Fruit fly (Drosophila melanogaster): ENCODE measurements around the gene CG5245.

DNA sequence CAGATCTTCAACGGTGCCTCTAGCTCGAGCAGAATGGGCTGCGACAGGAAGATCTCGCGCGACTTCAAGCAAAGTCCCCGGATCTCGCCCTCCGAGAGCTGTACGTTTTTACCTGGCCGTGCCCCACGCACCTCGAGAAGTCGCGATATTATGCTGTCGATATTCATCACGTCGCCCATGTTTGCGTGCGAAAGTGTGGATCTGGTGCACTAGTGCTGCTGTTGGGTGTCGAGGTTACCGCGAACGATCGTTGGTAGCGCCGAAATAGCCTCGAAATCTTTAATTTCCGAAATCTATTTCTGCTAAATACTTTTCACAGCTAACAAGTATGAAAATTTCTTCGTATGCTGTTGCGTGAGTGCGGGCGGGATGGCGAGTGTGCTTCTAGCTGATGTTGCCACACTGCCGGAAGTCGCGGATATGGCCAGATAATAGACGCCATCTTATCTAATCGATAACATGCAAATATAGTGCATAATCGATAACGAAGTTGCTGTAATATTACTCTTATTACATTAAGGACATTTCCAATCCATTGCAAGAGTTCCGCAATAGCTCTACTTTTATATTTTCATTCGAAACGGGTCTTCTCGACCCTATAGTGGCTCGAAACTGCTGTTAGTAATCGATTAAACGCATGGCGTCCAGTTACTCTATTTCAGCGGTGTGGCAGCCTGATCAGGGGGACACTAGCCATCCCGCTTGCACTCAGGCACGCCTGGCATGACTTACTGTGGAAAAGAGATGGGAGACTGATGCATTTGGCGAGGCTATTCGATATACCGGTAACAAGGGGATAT is 3.6 kb upstream of the CG5245 start, which contains the start of gene Pp1-87B:
- TF ChIP-seq CG8478 (optimal IDR thresholded peaks at IDR 0.05) = no peak
- TF ChIP-seq CTCF (optimal IDR thresholded peaks at IDR 0.05) = peak in 1 of 2 experiments; percentile 12
